Fruit fly (Drosophila melanogaster): ENCODE results near the gene alpha4GT1.

alpha4GT1 gene

DNA sequence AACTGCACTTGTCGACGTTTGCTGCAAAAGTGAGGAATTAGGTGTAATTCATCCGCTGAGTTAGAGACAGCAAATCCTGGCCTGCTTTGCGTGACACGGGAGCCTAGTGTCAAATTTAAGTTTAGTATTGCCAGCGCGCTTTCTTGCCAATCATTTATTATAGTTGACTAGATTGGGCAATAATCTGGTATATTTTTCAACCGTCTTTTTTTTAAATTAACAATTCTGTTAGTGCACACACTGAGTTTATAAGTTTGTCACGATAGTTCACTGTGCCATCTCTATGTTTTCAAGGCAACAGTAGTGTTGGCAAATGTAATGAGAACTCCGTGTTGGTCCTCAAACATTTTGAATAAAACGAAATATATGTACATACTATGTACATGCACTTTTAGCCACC lies 46.1 kb downstream of the alpha4GT1 start, which contains the start of the genes CG9641 and CG3165:
TSS of gene CG9641 (minus strand) at position 34 of the 400 bp plus-strand sequence.
TSS of gene CG3165 (plus strand) at position 294 of the 400 bp plus-strand sequence.
- TF ChIP-seq CG8765 (GFP tag; IDR thresholded peaks at IDR 0.05) (peak; percentile 64), CG11695 (GFP tag; IDR thresholded peaks at IDR 0.05) (peak; percentile 77), Jarid2 (GFP tag; optimal IDR thresholded peaks at IDR 0.05) (no peak), CG10267 (tag; optimal IDR thresholded peaks at IDR 0.05) (peak; percentile 99), E2f2 (GFP tag; IDR thresholded peaks at IDR 0.05) (peak; percentile 73), CG17385 (GFP tag; optimal IDR thresholded peaks at IDR 0.05) (no peak), CG16779 (GFP tag; IDR thresholded peaks at IDR 0.05) (peak; percentile 76; the same call in 1 of the 2 replicates), Dref (GFP tag; IDR thresholded peaks at IDR 0.05) (0 out of 2 replicates have a peak, but pooled peaks have one; percentile 30), tna (GFP tag; IDR thresholded peaks at IDR 0.05; ENCODE audit: partially characterized antibody) (peak; percentile 90), Nf-YC (tag; optimal IDR thresholded peaks at IDR 0.05) (peak; percentile 80), CG32772 (GFP tag; IDR thresholded peaks at IDR 0.05) (peak; percentile 73), eyg (GFP tag; optimal IDR thresholded peaks at IDR 0.05) (peak; percentile 81), dati (GFP tag; IDR thresholded peaks at IDR 0.05) (no peak), HmgZ (tag; optimal IDR thresholded peaks at IDR 0.05) (peak; percentile 90), CG2199 (GFP tag; IDR thresholded peaks at IDR 0.05) (peak; percentile 80; the same call in 2 of the 3 replicates), wek (GFP tag; optimal IDR thresholded peaks at IDR 0.05) (peak; percentile 9), ttk (GFP tag; IDR thresholded peaks at IDR 0.05) (peak; percentile 73), CG16813 (GFP tag; IDR thresholded peaks at IDR 0.05; ENCODE audit: partially characterized antibody) (peak; percentile 97), ERR (GFP tag; optimal IDR thresholded peaks at IDR 0.05) (peak; percentile 85), unc-4 (GFP tag; IDR thresholded peaks at IDR 0.05; ENCODE audit: partially characterized antibody) (peak; percentile 97), cwo (GFP tag; optimal IDR thresholded peaks at IDR 0.05) (peak; percentile 73), ac (GFP tag; optimal IDR thresholded peaks at IDR 0.05) (no peak), Ada2b (GFP tag; IDR thresholded peaks at IDR 0.05) (peak; percentile 72), Vsx1 (GFP tag; optimal IDR thresholded peaks at IDR 0.05) (no peak), CG3838 (GFP tag; optimal IDR thresholded peaks at IDR 0.05) (peak; percentile 59), Bdp1 (GFP tag; optimal IDR thresholded peaks at IDR 0.05) (peak; percentile 83), cg (GFP tag; optimal IDR thresholded peaks at IDR 0.05) (no peak), chm (GFP tag; IDR thresholded peaks at IDR 0.05) (peak; percentile 70; the same call in 1 of the 2 replicates), hth (optimal IDR thresholded peaks at IDR 0.05) (no peak), Ssrp (tag; optimal IDR thresholded peaks at IDR 0.05) (peak; percentile 79), ssp (GFP tag; IDR thresholded peaks at IDR 0.05) (peak; percentile 76), Fer2 (tag; optimal IDR thresholded peaks at IDR 0.05) (peak; percentile 70), CG6272 (GFP tag; IDR thresholded peaks at IDR 0.05) (peak; percentile 85), CG15514 (GFP tag; optimal IDR thresholded peaks at IDR 0.05) (peak; percentile 74), CHES-1-like (GFP tag; optimal IDR thresholded peaks at IDR 0.05) (peak; percentile 88), nmo (GFP tag; optimal IDR thresholded peaks at IDR 0.05) (peak; percentile 91), CG31388 (GFP tag; optimal IDR thresholded peaks at IDR 0.05) (peak; percentile 76), CG8388 (GFP tag; optimal IDR thresholded peaks at IDR 0.05) (peak; percentile 72), CG4282 (GFP tag; optimal IDR thresholded peaks at IDR 0.05) (peak; percentile 82), Stat92E (GFP tag; optimal IDR thresholded peaks at IDR 0.05) (peak in 1 of 3 experiments; percentile 74), sqz (GFP tag; optimal IDR thresholded peaks at IDR 0.05) (no peak), CG6254 (GFP tag; optimal IDR thresholded peaks at IDR 0.05) (no peak), zfh1 (GFP tag; IDR thresholded peaks at IDR 0.05) (peak; percentile 86), Nf-YB (GFP tag; optimal IDR thresholded peaks at IDR 0.05) (peak; percentile 51), tap (tag; optimal IDR thresholded peaks at IDR 0.05) (no peak), aop (GFP tag; IDR thresholded peaks at IDR 0.05) (no peak), esg (GFP tag; conservative IDR thresholded peaks at IDR 0.05) (peak; percentile 69), CG11723 (GFP tag; optimal IDR thresholded peaks at IDR 0.05) (no peak), h (optimal IDR thresholded peaks at IDR 0.05) (no peak), CG4854 (GFP tag; optimal IDR thresholded peaks at IDR 0.05) (peak; percentile 78), Hmr (GFP tag; optimal IDR thresholded peaks at IDR 0.05) (no peak)

All from whole organism, embryonic.